Worm (Caenorhabditis elegans) whole organism, mixed stage, embryonic: ENCODE measurements around the gene C33D9.10.

Source experiments
- bed-3 ChIP-seq: fragments of 200-800 bp; sonication (Bioruptor generic); optimal IDR thresholded peaks from 3 replicates; lab custom pipeline; 2018; ENCODE audit warnings: mild to moderate bottlenecking, missing genetic modification characterization, moderate library complexity, missing compliant biosample characterization
- ces-1 ChIP-seq: fragments of 150-350 bp; optimal IDR thresholded peaks from 2 replicates; lab custom pipeline; 2014; ENCODE audit warnings: missing biosample characterization, missing genetic modification reagents, missing genetic modification characterization
- elt-3 ChIP-seq: fragments of 150-350 bp; optimal IDR thresholded peaks from 2 replicates; lab custom pipeline; 2014; ENCODE audit warnings: missing biosample characterization, missing genetic modification characterization
- ham-2 ChIP-seq: fragments of 200-800 bp; sonication (Bioruptor generic); optimal IDR thresholded peaks from 2 replicates; lab custom pipeline; 2018; ENCODE audit warnings: mild to moderate bottlenecking, missing genetic modification characterization, missing compliant biosample characterization
- mls-2 ChIP-seq: sonication (generic microtip); optimal IDR thresholded peaks from 2 replicates; lab custom pipeline; 2016; ENCODE audit warnings: mild to moderate bottlenecking, missing genetic modification characterization, moderate library complexity, missing compliant biosample characterization
- nhr-2 ChIP-seq: fragments of 150-350 bp; optimal IDR thresholded peaks from 2 replicates; lab custom pipeline; 2014; ENCODE audit warnings: missing biosample characterization, missing genetic modification characterization
- nhr-76 ChIP-seq: sonication (generic microtip); optimal IDR thresholded peaks from 2 replicates; lab custom pipeline; 2017; ENCODE audit warnings: missing biosample characterization, missing genetic modification characterization
- snpc-4 ChIP-seq: fragments of 150-350 bp; optimal IDR thresholded peaks from 2 replicates; lab custom pipeline; 2014; ENCODE audit warnings: missing biosample characterization, missing genetic modification characterization
- unc-39 ChIP-seq: fragments of 150-350 bp; optimal IDR thresholded peaks from 2 replicates; lab custom pipeline; 2014; ENCODE audit warnings: missing biosample characterization, missing genetic modification characterization
- ztf-11 ChIP-seq: fragments of 150-350 bp; optimal IDR thresholded peaks from 2 replicates; lab custom pipeline; 2014; ENCODE audit warnings: missing biosample characterization, missing genetic modification characterization

- no peak for TF ChIP-seq unc-39 (tag; lab: Kevin White, UChicago)
- TF ChIP-seq elt-3 (tag; lab: Kevin White, UChicago), result no peak
- TF ChIP-seq mls-2 (tag; lab: Kevin White, UChicago), result no peak
- TF ChIP-seq ham-2 (GFP tag; lab: Kevin White, UChicago), result no peak
- no peak for TF ChIP-seq nhr-76 (tag; lab: Kevin White, UChicago)
- TF ChIP-seq snpc-4, result no peak
- no peak for TF ChIP-seq ztf-11 (tag; lab: Kevin White, UChicago)
- TF ChIP-seq bed-3 (GFP tag; lab: Kevin White, UChicago), result no peak
- TF ChIP-seq ces-1 (GFP tag; lab: Kevin White, UChicago), result no peak
- TF ChIP-seq nhr-2 (tag; lab: Kevin White, UChicago), result no peak
These were observed 47.0 kb downstream of the C33D9.10 start, which contains the start of gene F21D5.6 for ce11 chrIV:8740952-8741438.
